Fruit fly (Drosophila melanogaster) ovary, adult (tissue): ENCODE results near the gene CG4367.
A peak's percentile ranks its signal among the peaks of the same experiment; 100 is the strongest.

Source experiments
- CG17801 ChIP-seq: fragments of 200-800 bp; optimal IDR thresholded peaks from 2 replicates; lab custom pipeline; 2019; ENCODE audit warnings: missing biosample characterization, mild to moderate bottlenecking, missing genetic modification characterization, moderate library complexity; ENCODE audit not compliant: partially characterized antibody

The CG4367 gene

DNA sequence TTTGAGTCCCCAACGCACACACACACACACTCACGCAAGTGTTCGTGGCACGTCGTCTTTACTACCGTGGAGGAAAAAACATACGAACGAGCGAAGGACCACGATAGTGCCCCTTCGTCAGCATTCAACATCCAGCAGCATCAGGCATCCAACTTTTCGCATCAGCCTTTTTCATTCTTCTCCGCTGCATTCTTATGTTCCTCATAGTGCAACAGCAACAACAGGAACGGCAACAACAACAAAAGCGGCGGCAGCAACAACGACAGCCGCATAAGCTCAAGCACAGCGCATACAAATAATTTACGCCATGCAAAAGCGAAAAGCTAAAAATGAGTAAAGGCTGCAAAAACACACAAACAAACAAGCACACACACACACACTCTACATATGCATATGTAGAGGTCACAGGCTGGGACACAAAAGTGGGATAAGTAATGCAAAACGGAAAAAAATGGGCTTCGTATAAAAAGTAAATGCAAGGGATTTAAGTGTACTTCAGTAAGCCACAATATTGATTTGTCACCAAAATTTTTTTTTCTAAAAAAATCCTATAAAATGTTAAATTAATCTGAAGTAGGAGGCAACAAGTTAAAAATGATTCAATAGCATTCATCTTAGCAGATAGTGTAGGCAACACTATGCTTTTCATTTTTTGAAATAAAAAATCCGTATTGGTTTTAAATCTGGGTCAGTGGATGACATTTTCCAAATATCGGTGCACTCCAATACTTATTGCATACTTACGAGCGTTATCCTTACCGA, 21.8 kb downstream of the CG4367 start:
- TF ChIP-seq CG17801 (GFP tag; lab: Kevin White, UChicago) = no peak

dm6 chr3R:20282103-20282502, 22.7 kb downstream of the CG4367 start:
- TF ChIP-seq CG17801 (GFP tag; lab: Kevin White, UChicago) = no peak

DNA sequence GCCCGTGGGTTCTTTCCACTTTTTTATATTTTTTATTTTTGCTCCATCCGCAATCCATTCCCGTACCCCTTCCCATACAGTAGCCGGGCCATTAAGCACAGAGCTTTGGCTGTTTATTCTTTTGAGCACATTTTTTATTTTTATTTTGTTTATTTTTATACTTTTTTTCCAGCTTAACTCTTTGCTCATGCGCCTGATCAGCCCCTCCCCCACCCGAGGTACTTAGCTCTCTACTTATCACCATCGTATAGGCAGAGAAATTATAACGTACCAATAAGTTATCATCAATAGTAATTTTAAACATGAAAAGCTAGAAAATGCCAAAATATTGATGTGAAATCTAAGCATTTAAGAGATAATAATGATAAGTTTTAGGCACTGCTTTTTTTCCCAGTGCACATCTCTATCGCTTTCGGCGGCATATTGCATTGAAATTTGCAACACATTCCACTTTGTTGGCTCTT, 24.2 kb downstream of the CG4367 start:
- no peak for TF ChIP-seq CG17801 (GFP tag; lab: Kevin White, UChicago)

dm6 chr3R:20276760-20277159, 28.0 kb downstream of the CG4367 start:
- no peak for TF ChIP-seq CG17801 (GFP tag; lab: Kevin White, UChicago)

DNA sequence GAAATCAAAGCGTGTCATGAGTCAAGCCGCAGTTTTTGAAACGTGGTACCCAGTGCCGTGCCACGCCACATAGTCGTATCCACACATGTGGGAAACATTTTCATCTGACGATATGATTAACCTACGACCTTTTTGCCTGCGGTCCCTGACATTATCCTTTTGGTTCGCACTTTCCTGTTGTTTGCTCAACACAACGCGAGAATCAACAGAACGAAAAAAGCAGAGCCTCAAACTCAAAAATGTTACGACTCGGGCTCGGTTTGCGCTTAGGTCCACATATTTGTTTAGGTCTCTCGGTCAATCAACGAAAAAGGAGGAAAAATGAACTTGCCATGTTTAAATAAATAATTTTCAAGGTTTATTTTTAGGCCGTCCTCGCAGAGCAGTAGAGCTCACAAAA, 28.8 kb downstream of the CG4367 start:
- no peak for TF ChIP-seq CG17801 (GFP tag; lab: Kevin White, UChicago)

dm6 chr3R:20274521-20275294, 30.1 kb downstream of the CG4367 start:
- peak; percentile 62 for TF ChIP-seq CG17801 (GFP tag; lab: Kevin White, UChicago)

DNA sequence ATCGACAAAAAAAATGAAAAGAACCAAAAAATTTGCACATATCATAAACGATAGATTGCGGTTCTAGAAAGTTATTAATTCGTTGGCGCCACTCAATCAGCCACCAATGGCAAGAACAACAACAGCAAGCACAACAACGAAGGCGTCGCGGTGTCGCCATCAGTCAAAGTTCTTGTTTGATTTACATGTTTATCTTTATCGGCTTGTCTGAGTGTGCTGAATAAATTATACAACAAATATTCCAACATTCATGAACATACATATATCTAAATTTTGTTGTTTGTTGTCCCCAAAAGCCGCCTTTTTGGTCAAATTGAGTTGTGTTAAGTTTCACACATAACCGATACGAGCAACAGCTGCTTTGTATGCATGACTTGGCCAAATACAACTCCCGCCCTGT, 31.2 kb downstream of the CG4367 start:
- TF ChIP-seq CG17801 (GFP tag; lab: Kevin White, UChicago) = no peak

DNA sequence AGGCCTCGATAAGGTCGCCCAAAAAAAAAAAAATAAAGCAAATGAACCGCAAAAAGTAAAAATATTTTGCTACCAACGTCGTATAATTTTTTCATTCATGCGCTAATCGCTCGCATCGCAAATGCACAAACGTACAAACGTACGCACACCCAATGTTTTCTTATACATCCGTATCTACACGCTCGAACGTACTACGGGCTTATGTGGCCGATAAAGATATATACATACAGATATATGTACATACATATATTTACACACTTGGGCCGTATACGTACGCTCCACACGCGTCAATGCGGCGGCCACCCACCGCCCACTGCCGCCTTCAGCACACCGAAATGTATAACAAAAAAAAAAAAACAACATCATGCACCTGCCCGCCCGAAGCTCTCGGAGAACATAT, 38.8 kb downstream of the CG4367 start:
- no peak for TF ChIP-seq CG17801 (GFP tag; lab: Kevin White, UChicago)

DNA sequence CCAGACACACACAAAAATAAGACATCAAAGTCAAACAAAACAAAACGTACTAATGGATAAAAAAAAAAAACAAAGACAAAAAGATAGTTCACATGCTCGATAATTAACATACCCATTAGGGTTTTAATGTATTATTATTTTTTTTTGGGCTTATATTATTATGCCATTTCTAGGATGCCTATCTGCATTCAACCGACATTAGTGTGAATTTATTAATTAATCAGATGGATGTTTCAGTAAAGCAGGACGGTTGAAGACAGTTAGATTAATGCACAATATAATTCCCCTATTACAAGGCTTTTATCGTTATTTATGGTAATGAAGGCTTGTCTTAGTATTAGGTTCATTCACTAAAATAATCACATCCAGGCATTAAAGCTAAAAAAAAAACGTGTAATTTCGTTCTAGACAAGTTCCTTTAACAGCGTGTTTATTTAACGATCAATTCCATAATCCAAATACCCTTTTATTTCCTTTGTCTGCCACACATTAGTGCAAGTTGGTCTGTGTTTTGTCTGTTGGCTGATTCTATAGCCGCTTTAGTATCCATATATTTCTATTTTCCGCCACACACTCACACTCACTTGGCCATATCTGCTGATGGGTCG, 39.4 kb downstream of the CG4367 start:
- no peak for TF ChIP-seq CG17801 (GFP tag; lab: Kevin White, UChicago)

DNA sequence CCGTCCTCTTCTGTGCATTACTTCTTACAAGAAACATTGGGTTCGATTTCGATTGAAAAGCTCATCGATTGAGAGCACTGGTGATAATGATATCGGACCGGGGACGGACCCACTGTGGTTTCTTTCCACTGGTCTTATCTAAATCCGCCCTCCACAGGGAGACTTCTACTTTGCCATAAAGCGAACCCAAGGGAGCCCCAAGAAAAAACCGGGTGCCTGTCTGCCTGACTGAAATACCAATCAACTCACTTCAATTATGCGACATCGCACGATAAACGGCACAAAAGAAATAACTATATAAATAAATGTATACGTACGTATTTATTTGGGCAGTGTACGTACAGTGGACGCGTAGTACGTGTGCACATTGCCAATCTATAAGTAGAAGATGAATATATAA, 40.0 kb downstream of the CG4367 start:
- TF ChIP-seq CG17801 (GFP tag; lab: Kevin White, UChicago) = no peak

- TF ChIP-seq CG17801 (GFP tag; lab: Kevin White, UChicago) = no peak
Measured at dm6 chr3R:20263793-20264483, 40.8 kb downstream of the CG4367 start.

DNA sequence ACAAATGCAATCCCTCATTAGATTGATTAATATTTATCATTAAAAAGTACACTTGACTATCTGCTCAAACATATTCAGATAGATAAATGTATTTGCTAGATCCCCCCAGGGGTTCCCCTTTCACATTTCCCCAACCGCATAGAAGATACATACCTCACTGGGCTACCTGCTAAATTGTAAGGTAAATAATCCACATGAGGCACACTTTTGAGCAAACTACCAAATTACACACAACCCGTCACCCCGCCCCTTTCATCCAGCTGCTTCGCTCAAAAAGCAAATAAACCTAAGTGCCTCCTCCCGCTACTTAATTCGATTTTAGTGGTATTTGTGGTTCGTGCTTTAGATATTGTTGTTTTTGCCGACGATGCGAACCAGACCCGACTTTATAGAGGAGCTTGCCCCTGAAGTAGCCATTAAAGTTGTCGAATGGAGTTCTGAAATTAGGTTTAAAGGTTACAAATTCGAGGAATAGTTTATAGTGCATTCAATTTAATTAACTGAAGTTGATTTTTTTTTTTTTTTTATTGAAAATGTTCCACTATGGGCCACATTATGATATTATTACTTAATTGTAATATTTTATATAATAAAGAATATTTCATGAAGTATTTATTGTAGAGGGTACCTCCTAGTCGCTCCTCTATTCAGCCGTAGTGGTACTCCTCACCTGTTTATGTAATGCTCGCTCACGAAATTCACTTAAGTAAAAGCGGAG, 41.7 kb downstream of the CG4367 start:
- TF ChIP-seq CG17801 (GFP tag; lab: Kevin White, UChicago) = no peak

- no peak for TF ChIP-seq CG17801 (GFP tag; lab: Kevin White, UChicago)
Measured at dm6 chr3R:20261969-20262334, 42.8 kb downstream of the CG4367 start.

dm6 chr3R:20261225-20261968, 43.4 kb downstream of the CG4367 start:
- TF ChIP-seq CG17801 (GFP tag; lab: Kevin White, UChicago) = peak; percentile 98
